Fruit fly (Drosophila melanogaster): ENCODE measurements around the gene CG7215.

Gene CG7215

DNA sequence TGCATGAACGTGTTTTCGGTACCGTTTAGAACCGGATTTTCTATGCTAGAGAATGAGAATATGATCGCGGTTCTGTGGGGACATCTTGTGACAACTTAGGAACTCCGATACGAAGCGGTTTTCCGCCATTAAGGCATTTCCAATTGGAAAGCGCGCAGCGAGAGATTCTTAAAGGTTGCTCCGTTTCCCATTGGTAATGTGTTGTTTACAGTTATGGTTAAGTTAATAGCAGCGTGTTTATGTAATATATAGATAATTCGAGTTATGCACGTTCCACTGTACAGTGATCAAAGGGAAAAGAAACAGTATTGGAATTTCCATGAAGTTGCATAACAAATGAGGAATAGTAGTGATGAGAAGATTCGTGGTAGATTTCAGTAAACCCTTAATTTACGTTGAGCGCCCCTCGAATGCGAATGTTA lies 1.9 kb upstream of the CG7215 start (continued):
- TF ChIP-seq Mad (GFP tag; optimal IDR thresholded peaks at IDR 0.05) (no peak), CG34224 (GFP tag; IDR thresholded peaks at IDR 0.05; ENCODE audit: partially characterized antibody) (no peak), CG1792 (GFP tag; optimal IDR thresholded peaks at IDR 0.05) (no peak), CG31388 (GFP tag; optimal IDR thresholded peaks at IDR 0.05) (no peak)

DNA sequence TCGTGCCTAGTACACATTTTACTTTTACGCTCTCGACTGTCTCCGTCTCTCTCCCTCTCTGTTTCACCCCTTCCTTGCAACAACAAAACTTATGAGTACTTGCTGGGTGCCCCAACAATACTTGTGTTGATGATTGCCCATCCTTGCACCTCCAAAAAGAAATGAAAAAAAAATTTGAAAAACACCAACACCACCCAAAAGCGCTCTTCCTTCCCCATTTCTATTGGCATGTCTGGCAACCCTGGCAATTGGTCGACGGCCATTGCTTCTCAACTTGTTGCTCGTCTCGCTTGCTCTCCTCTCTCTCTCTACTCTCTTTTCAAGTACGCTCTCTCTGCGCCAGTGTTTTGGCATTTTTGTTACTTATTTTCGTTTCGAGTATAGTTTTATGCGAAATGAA lies 1.3 kb upstream of the CG7215 start:
- no peak for TF ChIP-seq jigr1 (GFP tag; IDR thresholded peaks at IDR 0.05)
- TF ChIP-seq Rfx (GFP tag; IDR thresholded peaks at IDR 0.05), result peak; percentile 74
- 0 out of 3 replicates have a peak, but pooled peaks have one; percentile 17 for TF ChIP-seq CG34422 (GFP tag; IDR thresholded peaks at IDR 0.05)
- TF ChIP-seq sqz (GFP tag; optimal IDR thresholded peaks at IDR 0.05), result peak; percentile 69
- TF ChIP-seq CG2116 (GFP tag; optimal IDR thresholded peaks at IDR 0.05), result peak; percentile 24
- TF ChIP-seq dysf (GFP tag; IDR thresholded peaks at IDR 0.05), result peak; percentile 36; the same call in 1 of the 3 replicates
- TF ChIP-seq CG2678 (tag; optimal IDR thresholded peaks at IDR 0.05), result peak; percentile 56
- TF ChIP-seq CG14014 (GFP tag; IDR thresholded peaks at IDR 0.05), result peak; percentile 15; the same call in 1 of the 2 replicates
- peak; percentile 1 for TF ChIP-seq gfzf (GFP tag; optimal IDR thresholded peaks at IDR 0.05)
- TF ChIP-seq mam (GFP tag; optimal IDR thresholded peaks at IDR 0.05), result peak; percentile 21
- peak; percentile 23 for TF ChIP-seq CG7839 (tag; optimal IDR thresholded peaks at IDR 0.05)
- TF ChIP-seq Xrp1 (GFP tag; IDR thresholded peaks at IDR 0.05), result peak; percentile 34; the same call in 1 of the 2 replicates
- TF ChIP-seq unc-4 (GFP tag; IDR thresholded peaks at IDR 0.05; ENCODE audit: partially characterized antibody), result peak; percentile 42; the same call in 1 of the 2 replicates
- peak; percentile 37; the same call in 1 of the 2 replicates for TF ChIP-seq CG14441 (GFP tag; IDR thresholded peaks at IDR 0.05)
- TF ChIP-seq CG30403 (GFP tag; optimal IDR thresholded peaks at IDR 0.05), result peak; percentile 22
- TF ChIP-seq hbn (GFP tag; IDR thresholded peaks at IDR 0.05; ENCODE audit: partially characterized antibody), result peak; percentile 43
- no peak for TF ChIP-seq CG8924 (tag; optimal IDR thresholded peaks at IDR 0.05)
- TF ChIP-seq Dll (GFP tag; IDR thresholded peaks at IDR 0.05; ENCODE audit: partially characterized antibody), result peak; percentile 47; the same call in 1 of the 4 replicates
- peak; percentile 18 for TF ChIP-seq Side (GFP tag; optimal IDR thresholded peaks at IDR 0.05)
- peak; percentile 34 for TF ChIP-seq Ets65A (GFP tag)
- TF ChIP-seq CG14710 (tag; optimal IDR thresholded peaks at IDR 0.05), result peak; percentile 3
- no peak for TF ChIP-seq fru (optimal IDR thresholded peaks at IDR 0.05)
- TF ChIP-seq dmrt11E (tag; optimal IDR thresholded peaks at IDR 0.05), result no peak
- TF ChIP-seq CG7556 (GFP tag; optimal IDR thresholded peaks at IDR 0.05), result no peak
- peak; percentile 22 for TF ChIP-seq Sry-δ (GFP tag; optimal IDR thresholded peaks at IDR 0.05)
- TF ChIP-seq Meics (GFP tag; optimal IDR thresholded peaks at IDR 0.05), result peak; percentile 47
- TF ChIP-seq Dp (GFP tag; optimal IDR thresholded peaks at IDR 0.05), result peak; percentile 22
- TF ChIP-seq Doc3 (GFP tag; IDR thresholded peaks at IDR 0.05; ENCODE audit: partially characterized antibody), result peak; percentile 49; the same call in 1 of the 3 replicates
- no peak for TF ChIP-seq aop (GFP tag; IDR thresholded peaks at IDR 0.05)
- TF ChIP-seq gem (tag; optimal IDR thresholded peaks at IDR 0.05), result peak; percentile 42
- TF ChIP-seq ATbp (GFP tag; optimal IDR thresholded peaks at IDR 0.05), result peak; percentile 7
- TF ChIP-seq Dref (GFP tag; IDR thresholded peaks at IDR 0.05), result peak; percentile 27; the same call in 1 of the 2 replicates
- TF ChIP-seq Gug (GFP tag; IDR thresholded peaks at IDR 0.05), result peak; percentile 38; the same call in 1 of the 4 replicates
- TF ChIP-seq CG34224 (GFP tag; IDR thresholded peaks at IDR 0.05; ENCODE audit: partially characterized antibody), result peak; percentile 43; the same call in 2 of the 3 replicates
- no peak for TF ChIP-seq CG4282 (GFP tag; optimal IDR thresholded peaks at IDR 0.05)
- TF ChIP-seq HmgZ (tag; optimal IDR thresholded peaks at IDR 0.05), result peak; percentile 14
- 0 out of 2 replicates have a peak, but pooled peaks have one; percentile 13 for TF ChIP-seq sens-2 (GFP tag; IDR thresholded peaks at IDR 0.05)
- TF ChIP-seq CG32772 (GFP tag; IDR thresholded peaks at IDR 0.05), result 0 out of 2 replicates have a peak, but pooled peaks have one; percentile 8
- peak; percentile 44 for TF ChIP-seq CG3995 (GFP tag; optimal IDR thresholded peaks at IDR 0.05)
- no peak for TF ChIP-seq Stat92E (GFP tag; optimal IDR thresholded peaks at IDR 0.05)
- TF ChIP-seq NfI (GFP tag; optimal IDR thresholded peaks at IDR 0.05), result peak; percentile 45
- TF ChIP-seq Hand (GFP tag; optimal IDR thresholded peaks at IDR 0.05), result peak; percentile 55
- peak; percentile 52 for TF ChIP-seq BtbVII (GFP tag; optimal IDR thresholded peaks at IDR 0.05)
- no peak for TF ChIP-seq CG8290 (GFP tag; optimal IDR thresholded peaks at IDR 0.05)
- TF ChIP-seq CG8290 (tag; optimal IDR thresholded peaks at IDR 0.05), result peak in 1 of 2 experiments; percentile 15
